Worm (Caenorhabditis elegans) whole organism, L3 larva: Measurements from ENCODE around the gene mig-39.

Experiments used
- R02D3.7 ChIP-seq: fragments of 150-350 bp; optimal IDR thresholded peaks from 2 replicates; lab custom pipeline; 2014; ENCODE audit warnings: missing biosample characterization, missing genetic modification characterization
- ZK546.5 ChIP-seq: sonication (generic microtip); optimal IDR thresholded peaks from 2 replicates; lab custom pipeline; 2017; ENCODE audit warnings: missing biosample characterization, missing genetic modification characterization
- aly-2 ChIP-seq: fragments of 150-350 bp; optimal IDR thresholded peaks from 2 replicates; lab custom pipeline; 2014; ENCODE audit warnings: missing biosample characterization, missing genetic modification characterization
- ama-1 ChIP-seq: fragments of 150-350 bp; optimal IDR thresholded peaks from 2 replicates; lab custom pipeline; 2018
- ceh-16 ChIP-seq: sonication (generic microtip); optimal IDR thresholded peaks from 2 replicates; lab custom pipeline; 2017; ENCODE audit warnings: missing biosample characterization, missing genetic modification characterization
- ceh-28 ChIP-seq: fragments of 150-350 bp; optimal IDR thresholded peaks from 2 replicates; lab custom pipeline; 2014; ENCODE audit warnings: missing biosample characterization, missing genetic modification reagents, missing genetic modification characterization
- ceh-82 ChIP-seq: fragments of 150-350 bp; optimal IDR thresholded peaks from 2 replicates; lab custom pipeline; 2014; ENCODE audit warnings: missing biosample characterization, missing genetic modification characterization
- ceh-9 ChIP-seq: sonication (generic microtip); optimal IDR thresholded peaks from 2 replicates; lab custom pipeline; 2018; ENCODE audit warnings: missing biosample characterization, missing genetic modification characterization
- daf-12 ChIP-seq: fragments of 150-350 bp; optimal IDR thresholded peaks from 2 replicates; lab custom pipeline; 2014; ENCODE audit warnings: missing biosample characterization, missing genetic modification reagents, missing genetic modification characterization
- egl-27 ChIP-seq: sonication (generic microtip); optimal IDR thresholded peaks from 4 replicates; lab custom pipeline; 2017; ENCODE audit warnings: missing biosample characterization, missing genetic modification reagents, missing genetic modification characterization
- egl-5 ChIP-seq: fragments of 150-350 bp; optimal IDR thresholded peaks from 2 replicates; lab custom pipeline; 2017; ENCODE audit warnings: missing biosample characterization, missing genetic modification reagents, missing genetic modification characterization, inconsistent platforms
- elt-1 ChIP-seq: fragments of 150-350 bp; optimal IDR thresholded peaks from 2 replicates; lab custom pipeline; 2014; ENCODE audit warnings: missing biosample characterization, missing genetic modification characterization
- elt-2 ChIP-seq: sonication (generic microtip); optimal IDR thresholded peaks from 2 replicates; lab custom pipeline; 2016; ENCODE audit warnings: missing genetic modification reagents, mild to moderate bottlenecking, missing genetic modification characterization, missing compliant biosample characterization
- elt-3 ChIP-seq, 3 experiments: fragments of 150-350 bp in 1 of 3; sonication (generic microtip) in 2 of 3; optimal IDR thresholded peaks; 2 replicates in 2 of 3; 4 replicates in 1 of 3; lab custom pipeline; 2014 to 2017; ENCODE audit warnings: missing biosample characterization in 3 of 3, missing genetic modification characterization in 3 of 3
- eor-1 ChIP-seq, 2 experiments: fragments of 150-350 bp; optimal IDR thresholded peaks; 2 replicates each; lab custom pipeline; 2014 to 2018; ENCODE audit warnings: missing biosample characterization in 2 of 2, missing genetic modification characterization in 2 of 2
- fkh-10 ChIP-seq: sonication (generic microtip); optimal IDR thresholded peaks from 2 replicates; lab custom pipeline; 2017; ENCODE audit warnings: missing biosample characterization, missing genetic modification reagents, missing genetic modification characterization
- fkh-2 ChIP-seq: fragments of 150-350 bp; optimal IDR thresholded peaks from 2 replicates; lab custom pipeline; 2014; ENCODE audit warnings: missing biosample characterization, missing genetic modification reagents, missing genetic modification characterization
- fos-1 ChIP-seq: fragments of 150-350 bp; optimal IDR thresholded peaks from 2 replicates; lab custom pipeline; 2014; ENCODE audit warnings: missing biosample characterization, missing genetic modification characterization
- hmg-11 ChIP-seq: sonication (generic microtip); optimal IDR thresholded peaks from 2 replicates; lab custom pipeline; 2016; ENCODE audit warnings: missing genetic modification characterization, missing compliant biosample characterization
- jun-1 ChIP-seq: fragments of 150-350 bp; optimal IDR thresholded peaks from 2 replicates; lab custom pipeline; 2014; ENCODE audit warnings: missing biosample characterization, missing genetic modification reagents, missing genetic modification characterization
- lin-15B ChIP-seq: fragments of 150-350 bp; optimal IDR thresholded peaks from 2 replicates; lab custom pipeline; 2014; ENCODE audit warnings: missing biosample characterization, missing genetic modification characterization
- lin-39 ChIP-seq: fragments of 150-350 bp; optimal IDR thresholded peaks from 2 replicates; lab custom pipeline; 2018; ENCODE audit warnings: missing biosample characterization, missing genetic modification reagents, missing genetic modification characterization
- lsy-12 ChIP-seq: sonication (generic microtip); optimal IDR thresholded peaks from 2 replicates; lab custom pipeline; 2016; ENCODE audit warnings: mild to moderate bottlenecking, missing genetic modification characterization, missing compliant biosample characterization
- mdl-1 ChIP-seq: fragments of 150-350 bp; optimal IDR thresholded peaks from 2 replicates; lab custom pipeline; 2014; ENCODE audit warnings: missing biosample characterization, missing genetic modification characterization
- mml-1 ChIP-seq: fragments of 150-350 bp; sonication (generic microtip); optimal IDR thresholded peaks from 3 replicates; lab custom pipeline; 2014; ENCODE audit warnings: missing biosample characterization, missing genetic modification characterization
- nfya-1 ChIP-seq: sonication (generic microtip); optimal IDR thresholded peaks from 2 replicates; lab custom pipeline; 2017; ENCODE audit warnings: missing genetic modification characterization, mild to moderate bottlenecking, missing compliant biosample characterization, antibody characterized with exemption, moderate library complexity; ENCODE audit not compliant: insufficient read depth
- nhr-11 ChIP-seq: fragments of 150-350 bp; optimal IDR thresholded peaks from 2 replicates; lab custom pipeline; 2014; ENCODE audit warnings: missing biosample characterization, missing genetic modification characterization
- nhr-12 ChIP-seq: fragments of 150-350 bp; optimal IDR thresholded peaks from 2 replicates; lab custom pipeline; 2014; ENCODE audit warnings: missing biosample characterization, missing genetic modification characterization
- nhr-23 ChIP-seq: fragments of 150-350 bp; optimal IDR thresholded peaks from 2 replicates; lab custom pipeline; 2014; ENCODE audit warnings: missing biosample characterization, missing genetic modification reagents, missing genetic modification characterization
- nhr-237 ChIP-seq: fragments of 150-350 bp; optimal IDR thresholded peaks from 2 replicates; lab custom pipeline; 2014; ENCODE audit warnings: missing biosample characterization, missing genetic modification characterization
- nhr-25 ChIP-seq: sonication (generic microtip); optimal IDR thresholded peaks from 2 replicates; lab custom pipeline; 2017; ENCODE audit warnings: missing biosample characterization, missing genetic modification characterization
- nhr-28 ChIP-seq: fragments of 150-350 bp; optimal IDR thresholded peaks from 2 replicates; lab custom pipeline; 2014; ENCODE audit warnings: missing biosample characterization, missing genetic modification characterization
- nhr-43 ChIP-seq: sonication (generic microtip); optimal IDR thresholded peaks from 2 replicates; lab custom pipeline; 2016; ENCODE audit warnings: mild to moderate bottlenecking, missing genetic modification characterization, missing compliant biosample characterization; ENCODE audit not compliant: poor library complexity, severe bottlenecking
- nhr-67 ChIP-seq: fragments of 150-350 bp; optimal IDR thresholded peaks from 2 replicates; lab custom pipeline; 2014; ENCODE audit warnings: missing biosample characterization, missing genetic modification characterization
- nhr-76 ChIP-seq: fragments of 150-350 bp; sonication (generic microtip); optimal IDR thresholded peaks from 5 replicates; lab custom pipeline; 2014; ENCODE audit warnings: missing biosample characterization, missing genetic modification characterization
- nhr-77 ChIP-seq: fragments of 150-350 bp; optimal IDR thresholded peaks from 2 replicates; lab custom pipeline; 2014; ENCODE audit warnings: missing biosample characterization, missing genetic modification characterization
- pha-4 ChIP-seq: fragments of 150-350 bp; optimal IDR thresholded peaks from 2 replicates; lab custom pipeline; 2014; ENCODE audit warnings: missing biosample characterization, missing genetic modification reagents, missing genetic modification characterization
- pqm-1 ChIP-seq: fragments of 150-350 bp; optimal IDR thresholded peaks from 2 replicates; lab custom pipeline; 2017; ENCODE audit warnings: missing biosample characterization, missing genetic modification characterization, inconsistent platforms
- sea-2 ChIP-seq: fragments of 150-350 bp; sonication (generic microtip); optimal IDR thresholded peaks from 4 replicates; lab custom pipeline; 2014; ENCODE audit warnings: missing biosample characterization, missing genetic modification reagents, missing genetic modification characterization
- skn-1 ChIP-seq: fragments of 150-350 bp; optimal IDR thresholded peaks from 2 replicates; lab custom pipeline; 2014; ENCODE audit warnings: missing biosample characterization, missing genetic modification characterization
- snpc-4 ChIP-seq: fragments of 150-350 bp; optimal IDR thresholded peaks from 2 replicates; lab custom pipeline; 2014; ENCODE audit warnings: missing biosample characterization, missing genetic modification characterization
- tbx-2 ChIP-seq: sonication (generic microtip); optimal IDR thresholded peaks from 2 replicates; lab custom pipeline; 2016; ENCODE audit warnings: mild to moderate bottlenecking, missing genetic modification characterization, missing compliant biosample characterization
- unc-39 ChIP-seq: sonication (generic microtip); optimal IDR thresholded peaks from 4 replicates; lab custom pipeline; 2017; ENCODE audit warnings: missing biosample characterization, missing genetic modification characterization
- unc-62 ChIP-seq: fragments of 150-350 bp; sonication (generic microtip); optimal IDR thresholded peaks from 4 replicates; lab custom pipeline; 2014; ENCODE audit warnings: missing biosample characterization, missing genetic modification reagents, missing genetic modification characterization
- zag-1 ChIP-seq: fragments of 150-350 bp; optimal IDR thresholded peaks from 2 replicates; lab custom pipeline; 2014; ENCODE audit warnings: missing biosample characterization, missing genetic modification characterization
- ztf-11 ChIP-seq: fragments of 150-350 bp; optimal IDR thresholded peaks from 2 replicates; lab custom pipeline; 2014; ENCODE audit warnings: missing biosample characterization, missing genetic modification characterization
- ztf-4 ChIP-seq: fragments of 150-350 bp; optimal IDR thresholded peaks from 2 replicates; lab custom pipeline; 2014; ENCODE audit warnings: missing biosample characterization, missing genetic modification characterization

mig-39 gene

DNA sequence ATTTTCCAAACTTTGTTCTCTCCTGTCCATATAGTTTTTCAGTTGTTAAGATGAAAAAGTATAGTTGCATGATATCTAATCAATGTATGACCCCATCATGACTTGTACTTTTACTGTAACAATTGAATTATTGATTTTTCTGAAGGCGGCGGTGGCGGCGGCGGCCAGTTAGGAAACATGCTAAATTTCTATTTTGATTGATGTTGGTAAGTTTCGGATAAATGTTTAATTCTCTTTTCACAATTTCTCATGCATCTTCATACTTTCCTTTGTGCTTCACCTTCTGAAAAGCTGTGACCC is 48.9 kb upstream of the mig-39 start, which contains the start of gene sor-1:
sor-1 (plus strand) TSS at position 201 of the 300 bp plus-strand sequence.
- TF ChIP-seq ceh-82 (tag; lab: Kevin White, UChicago), result no peak
- peak; percentile 12 for TF ChIP-seq ama-1 (lab: Kevin White, UChicago)

DNA sequence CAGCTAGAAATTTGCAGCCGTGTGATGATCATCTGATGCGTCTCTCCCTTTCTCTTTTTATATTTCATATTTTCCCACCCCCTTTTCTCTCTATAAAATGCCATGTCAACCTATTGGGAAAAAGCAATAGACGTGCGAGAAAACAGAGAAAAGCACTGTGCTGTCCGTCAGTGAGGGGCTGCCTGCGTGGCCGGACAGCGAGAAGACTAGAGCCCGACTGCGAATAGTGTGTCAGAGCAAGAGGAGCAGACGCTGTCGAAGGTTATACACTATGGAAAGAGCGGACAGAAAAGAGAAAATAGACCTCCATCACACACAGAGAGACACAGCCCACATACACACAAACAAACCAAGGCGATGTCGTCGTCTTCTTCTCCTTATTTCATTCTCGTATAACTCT is 41.8 kb upstream of the mig-39 start:
- TF ChIP-seq lin-39 (tag; lab: Kevin White, UChicago) (peak; percentile 42), aly-2 (tag; lab: Kevin White, UChicago) (no peak), pha-4 (peak; percentile 67), fkh-10 (no peak), nhr-237 (tag; lab: Kevin White, UChicago) (no peak), zag-1 (tag; lab: Kevin White, UChicago) (no peak), fos-1 (tag; lab: Kevin White, UChicago) (no peak), nhr-43 (peak; percentile 49), egl-27 (tag; lab: Kevin White, UChicago) (no peak), nhr-12 (tag; lab: Kevin White, UChicago) (no peak), nhr-77 (tag; lab: Kevin White, UChicago) (no peak), R02D3.7 (peak; percentile 1), elt-3 (tag; optimal IDR thresholded peaks at IDR 0.05; lab: Kevin White, UChicago) (no peak), fkh-2 (no peak), hmg-11 (tag; lab: Kevin White, UChicago) (peak; percentile 97), nhr-11 (peak; percentile 22), ZK546.5 (tag; lab: Kevin White, UChicago) (no peak), tbx-2 (tag; lab: Kevin White, UChicago) (peak; percentile 30), mml-1 (tag; lab: Kevin White, UChicago) (no peak), elt-2 (peak; percentile 74), unc-62 (GFP tag; lab: Kevin White, UChicago) (no peak), jun-1 (peak; percentile 81), elt-1 (tag; lab: Kevin White, UChicago) (peak; percentile 3), nfya-1 (tag; lab: Kevin White, UChicago) (peak; percentile 98), snpc-4 (tag; lab: Kevin White, UChicago) (peak; percentile 80), ceh-9 (no peak), egl-5 (tag; lab: Kevin White, UChicago) (no peak), pqm-1 (tag; lab: Kevin White, UChicago) (peak; percentile 74), daf-12 (tag; lab: Kevin White, UChicago) (no peak), mdl-1 (no peak), nhr-25 (peak; percentile 52), ama-1 (lab: Kevin White, UChicago) (peak; percentile 49), skn-1 (tag; lab: Kevin White, UChicago) (peak; percentile 83), lsy-12 (tag; lab: Kevin White, UChicago) (peak; percentile 69), unc-39 (tag; lab: Kevin White, UChicago) (no peak), ceh-28 (peak; percentile 18), ceh-16 (tag; lab: Kevin White, UChicago) (no peak), lin-15B (tag; lab: Kevin White, UChicago) (peak; percentile 22), eor-1 (tag; optimal IDR thresholded peaks at IDR 0.05; lab: Kevin White, UChicago) (no peak), nhr-28 (tag; lab: Kevin White, UChicago) (no peak), ztf-4 (tag; lab: Kevin White, UChicago) (no peak), nhr-23 (tag; lab: Kevin White, UChicago) (peak; percentile 9), ceh-82 (tag; lab: Kevin White, UChicago) (no peak), nhr-76 (tag; lab: Kevin White, UChicago) (no peak), sea-2 (GFP tag; lab: Kevin White, UChicago) (no peak), ztf-11 (tag; lab: Kevin White, UChicago) (no peak), nhr-67 (tag; lab: Kevin White, UChicago) (no peak)
